Fruit fly (Drosophila melanogaster) whole organism, adult: ENCODE results near the gene Vha36-3.

Source experiments
- CG14711 ChIP-seq: fragments of 200-800 bp; sonication (Bioruptor generic); optimal IDR thresholded peaks from 2 replicates; lab custom pipeline; 2018; ENCODE audit warnings: missing biosample characterization, mild to moderate bottlenecking, missing genetic modification characterization, moderate library complexity
- CG33017 ChIP-seq: fragments of 200-800 bp; sonication (Bioruptor generic); optimal IDR thresholded peaks from 2 replicates; lab custom pipeline; 2018; ENCODE audit warnings: missing biosample characterization, mild to moderate bottlenecking, missing genetic modification characterization, moderate library complexity
- CG7045 ChIP-seq: fragments of 200-800 bp; sonication (Bioruptor generic); optimal IDR thresholded peaks from 2 replicates; lab custom pipeline; 2017; ENCODE audit warnings: missing biosample characterization, mild to moderate bottlenecking, missing genetic modification characterization
- Clk ChIP-seq: fragments of 200-800 bp; sonication (Bioruptor generic); optimal IDR thresholded peaks from 2 replicates; lab custom pipeline; 2017; ENCODE audit warnings: missing biosample characterization, missing genetic modification characterization
- Crg-1 ChIP-seq: fragments of 200-800 bp; sonication (Bioruptor generic); optimal IDR thresholded peaks from 2 replicates; lab custom pipeline; 2016; ENCODE audit warnings: missing biosample characterization, missing genetic modification characterization
- bab1 ChIP-seq: fragments of 200-800 bp; sonication (Bioruptor generic); optimal IDR thresholded peaks from 3 replicates; lab custom pipeline; 2019; ENCODE audit warnings: missing biosample characterization, mild to moderate bottlenecking, missing genetic modification characterization, moderate library complexity
- pad ChIP-seq: fragments of 200-800 bp; sonication (Bioruptor generic); optimal IDR thresholded peaks from 3 replicates; lab custom pipeline; 2017; ENCODE audit warnings: missing biosample characterization, missing genetic modification characterization, mild to moderate bottlenecking, moderate library complexity, missing genetic modification reagents
- tj ChIP-seq: fragments of 200-800 bp; sonication (Bioruptor generic); optimal IDR thresholded peaks from 3 replicates; lab custom pipeline; 2017; ENCODE audit warnings: missing biosample characterization, mild to moderate bottlenecking, missing genetic modification characterization, moderate library complexity
- toe ChIP-seq: fragments of 200-800 bp; sonication (Bioruptor generic); optimal IDR thresholded peaks from 2 replicates; lab custom pipeline; 2016; ENCODE audit warnings: missing biosample characterization, missing genetic modification characterization

dm6 chrX:2619651-2620050 is 39.3 kb upstream of the Vha36-3 start, which contains the start of the genes Tsp3A and Seipin:
- TF ChIP-seq tj (GFP tag; lab: Kevin White, UChicago) (peak; percentile 87), toe (GFP tag; lab: Kevin White, UChicago) (no peak), CG33017 (tag; lab: Kevin White, UChicago) (peak; percentile 83), pad (peak; percentile 75), CG7045 (peak; percentile 79), CG14711 (tag; lab: Kevin White, UChicago) (peak; percentile 84), Crg-1 (GFP tag; lab: Kevin White, UChicago) (peak; percentile 51), bab1 (GFP tag; lab: Kevin White, UChicago) (peak; percentile 84), Clk (GFP tag; lab: Kevin White, UChicago) (peak; percentile 67)
